Worm (Caenorhabditis elegans): ENCODE measurements around the gene R01E6.7.

- TF ChIP-seq lin-13 (tag; optimal IDR thresholded peaks at IDR 0.05) (no peak), ztf-11 (tag; optimal IDR thresholded peaks at IDR 0.05) (no peak)
Observed at ce11 chrX:13561954-13562353, 7.8 kb downstream of the R01E6.7 start.

All from whole organism, mixed stage, embryonic.